Fruit fly (Drosophila melanogaster) whole organism, embryonic: ENCODE measurements around the gene slow.

Source experiments
- BtbVII ChIP-seq: fragments of 200-800 bp; sonication (Bioruptor generic); optimal IDR thresholded peaks from 3 replicates; lab custom pipeline; 2017; ENCODE audit warnings: missing biosample characterization, mild to moderate bottlenecking, missing genetic modification characterization
- CG10431 ChIP-seq: fragments of 200-800 bp; sonication (Bioruptor generic); optimal IDR thresholded peaks from 3 replicates; lab custom pipeline; 2018; ENCODE audit warnings: missing biosample characterization, mild to moderate bottlenecking, missing genetic modification characterization
- CG10565 ChIP-seq: fragments of 200-800 bp; sonication (Bioruptor generic); optimal IDR thresholded peaks from 3 replicates; lab custom pipeline; 2016; ENCODE audit warnings: missing biosample characterization, mild to moderate bottlenecking, missing genetic modification characterization
- CG11695 ChIP-seq: fragments of 200-800 bp; sonication (Bioruptor generic); IDR thresholded peaks from 3 replicates; pipeline ENCODE4 v1.3.6; 2022; ENCODE audit warnings: missing biosample characterization, missing genetic modification characterization
- CG12155 ChIP-seq: fragments of 200-800 bp; sonication (Bioruptor generic); optimal IDR thresholded peaks from 3 replicates; lab custom pipeline; 2016; ENCODE audit warnings: missing biosample characterization, missing genetic modification characterization
- CG13424 ChIP-seq: fragments of 200-800 bp; sonication (Bioruptor generic); optimal IDR thresholded peaks from 2 replicates; lab custom pipeline; 2019; ENCODE audit warnings: missing biosample characterization, mild to moderate bottlenecking, missing genetic modification characterization, moderate library complexity
- CG14860 ChIP-seq: fragments of 200-800 bp; sonication (Bioruptor generic); IDR thresholded peaks from 3 replicates; pipeline ENCODE4 v1.3.6; 2022; ENCODE audit warnings: missing biosample characterization, missing genetic modification characterization; ENCODE audit not compliant: partially characterized antibody
- CG15479 ChIP-seq: fragments of 200-800 bp; sonication (Bioruptor generic); optimal IDR thresholded peaks from 3 replicates; lab custom pipeline; 2019; ENCODE audit warnings: missing biosample characterization, mild to moderate bottlenecking, missing genetic modification characterization, moderate library complexity
- CG1603 ChIP-seq: fragments of 200-800 bp; sonication (Bioruptor generic); optimal IDR thresholded peaks from 2 replicates; lab custom pipeline; 2019; ENCODE audit warnings: missing biosample characterization, mild to moderate bottlenecking, missing genetic modification characterization, moderate library complexity
- CG17328 ChIP-seq: fragments of 200-800 bp; sonication (Bioruptor generic); IDR thresholded peaks from 2 replicates; pipeline ENCODE4 v1.3.6; 2022; ENCODE audit warnings: missing biosample characterization, missing genetic modification characterization
- CG18764 ChIP-seq: fragments of 200-800 bp; sonication (Bioruptor generic); optimal IDR thresholded peaks from 3 replicates; lab custom pipeline; 2016; ENCODE audit warnings: missing biosample characterization, missing genetic modification characterization
- CG31441 ChIP-seq: fragments of 200-800 bp; sonication (Bioruptor generic); IDR thresholded peaks from 2 replicates; pipeline ENCODE4 v1.3.6; 2022; ENCODE audit warnings: missing biosample characterization, missing genetic modification characterization
- CG3163 ChIP-seq: fragments of 200-800 bp; sonication (Bioruptor generic); optimal IDR thresholded peaks from 3 replicates; lab custom pipeline; 2016; ENCODE audit warnings: missing biosample characterization, missing genetic modification characterization
- CG32772 ChIP-seq: fragments of 200-800 bp; sonication (Bioruptor generic); IDR thresholded peaks from 2 replicates; pipeline ENCODE4 v1.3.6; 2022; ENCODE audit warnings: missing biosample characterization, missing genetic modification characterization
- CG3407 ChIP-seq: fragments of 200-800 bp; sonication (Bioruptor generic); optimal IDR thresholded peaks from 2 replicates; lab custom pipeline; 2018; ENCODE audit warnings: missing biosample characterization, mild to moderate bottlenecking, missing genetic modification characterization
- CG4360 ChIP-seq: fragments of 200-800 bp; sonication (Bioruptor generic); IDR thresholded peaks from 2 replicates; pipeline ENCODE4 v1.3.6; 2022; ENCODE audit warnings: missing biosample characterization, missing genetic modification characterization
- CG4854 ChIP-seq: fragments of 200-800 bp; sonication (Bioruptor generic); optimal IDR thresholded peaks from 2 replicates; lab custom pipeline; 2016; ENCODE audit warnings: missing biosample characterization, missing genetic modification characterization, inconsistent platforms
- CG8478 ChIP-seq: fragments of >200 bp; optimal IDR thresholded peaks from 2 replicates; lab custom pipeline; 2018
- CoRest ChIP-seq: fragments of 200-800 bp; sonication (Bioruptor generic); optimal IDR thresholded peaks from 3 replicates; lab custom pipeline; 2018; ENCODE audit warnings: missing biosample characterization, mild to moderate bottlenecking, missing genetic modification characterization, moderate library complexity
- D19A ChIP-seq: fragments of 200-800 bp; optimal IDR thresholded peaks from 3 replicates; lab custom pipeline; 2019; ENCODE audit warnings: missing biosample characterization, mild to moderate bottlenecking, missing genetic modification characterization, moderate library complexity
- Dbx ChIP-seq: fragments of 200-800 bp; sonication (Bioruptor generic); IDR thresholded peaks from 3 replicates; pipeline ENCODE4 v1.3.6; 2022; ENCODE audit warnings: missing biosample characterization, missing genetic modification characterization
- Fer2 ChIP-seq: fragments of 200-800 bp; sonication (Bioruptor generic); optimal IDR thresholded peaks from 2 replicates; lab custom pipeline; 2018; ENCODE audit warnings: missing biosample characterization, mild to moderate bottlenecking, missing genetic modification characterization, moderate library complexity
- Fer3 ChIP-seq: fragments of 200-800 bp; sonication (Bioruptor generic); optimal IDR thresholded peaks from 2 replicates; lab custom pipeline; 2018; ENCODE audit warnings: missing biosample characterization, mild to moderate bottlenecking, missing genetic modification characterization, moderate library complexity
- HHEX ChIP-seq: fragments of 200-800 bp; sonication (Bioruptor generic); optimal IDR thresholded peaks from 3 replicates; lab custom pipeline; 2017; ENCODE audit warnings: missing biosample characterization, mild to moderate bottlenecking, missing genetic modification characterization, missing genetic modification reagents
- HLH54F ChIP-seq: fragments of 200-800 bp; sonication (Bioruptor generic); optimal IDR thresholded peaks from 3 replicates; lab custom pipeline; 2016; ENCODE audit warnings: missing biosample characterization, missing genetic modification characterization
- HmgD ChIP-seq: fragments of 200-800 bp; sonication (Bioruptor generic); optimal IDR thresholded peaks from 3 replicates; lab custom pipeline; 2016; ENCODE audit warnings: missing biosample characterization, missing genetic modification characterization
- Hmr ChIP-seq: fragments of 200-800 bp; sonication (Bioruptor generic); optimal IDR thresholded peaks from 3 replicates; lab custom pipeline; 2017; ENCODE audit warnings: mild to moderate bottlenecking, missing biosample characterization, missing genetic modification reagents, missing genetic modification characterization
- Hr3 ChIP-seq: fragments of 200-800 bp; sonication (Bioruptor generic); optimal IDR thresholded peaks from 3 replicates; lab custom pipeline; 2016; ENCODE audit warnings: missing biosample characterization, missing genetic modification characterization
- Lpt ChIP-seq: fragments of >200 bp; optimal IDR thresholded peaks from 2 replicates; lab custom pipeline; 2018; ENCODE audit warnings: missing biosample characterization, missing genetic modification characterization
- NFAT ChIP-seq: fragments of 200-800 bp; sonication (Bioruptor generic); IDR thresholded peaks from 2 replicates; pipeline ENCODE4 v1.3.6; 2022; ENCODE audit warnings: missing biosample characterization, missing genetic modification characterization
- Oli ChIP-seq: fragments of 200-800 bp; sonication (Bioruptor generic); optimal IDR thresholded peaks from 2 replicates; lab custom pipeline; 2018; ENCODE audit warnings: missing biosample characterization, mild to moderate bottlenecking, missing genetic modification characterization, moderate library complexity
- Usf ChIP-seq: fragments of 200-800 bp; sonication (Bioruptor generic); optimal IDR thresholded peaks from 2 replicates; lab custom pipeline; 2017; ENCODE audit warnings: missing genotype, missing biosample characterization, missing genetic modification characterization
- ab ChIP-seq: fragments of 200-800 bp; sonication (Bioruptor generic); optimal IDR thresholded peaks from 2 replicates; lab custom pipeline; 2016; ENCODE audit warnings: missing biosample characterization, missing genetic modification characterization
- ac ChIP-seq: fragments of 200-800 bp; sonication (Bioruptor generic); optimal IDR thresholded peaks from 3 replicates; lab custom pipeline; 2017; ENCODE audit warnings: missing biosample characterization, mild to moderate bottlenecking, missing genetic modification characterization
- bigmax ChIP-seq: fragments of 200-800 bp; sonication (Bioruptor generic); optimal IDR thresholded peaks from 2 replicates; lab custom pipeline; 2018; ENCODE audit warnings: missing biosample characterization, mild to moderate bottlenecking, missing genetic modification characterization
- bsh ChIP-seq, 2 experiments: fragments of 200-800 bp; sonication (Bioruptor generic); optimal IDR thresholded peaks; 2 replicates each; lab custom pipeline; 2017 to 2018; ENCODE audit warnings: mild to moderate bottlenecking in 2 of 2, missing biosample characterization in 2 of 2, missing genetic modification characterization in 2 of 2, moderate library complexity in 1 of 2
- btn ChIP-seq: fragments of 200-800 bp; sonication (Bioruptor generic); optimal IDR thresholded peaks from 2 replicates; lab custom pipeline; 2016; ENCODE audit warnings: missing biosample characterization, missing genetic modification characterization
- cas ChIP-seq: fragments of 200-800 bp; sonication (Bioruptor generic); IDR thresholded peaks from 2 replicates; pipeline ENCODE4 v1.3.6; 2022; ENCODE audit warnings: missing biosample characterization, missing genetic modification characterization
- ci ChIP-seq: fragments of 200-800 bp; sonication (Bioruptor generic); IDR thresholded peaks from 3 replicates; pipeline ENCODE4 v1.3.6; 2022; ENCODE audit warnings: missing biosample characterization, missing genetic modification characterization
- en ChIP-seq: fragments of 200-800 bp; sonication (Bioruptor generic); optimal IDR thresholded peaks from 2 replicates; lab custom pipeline; 2016; ENCODE audit warnings: missing biosample characterization, missing genetic modification characterization
- fd96Cb ChIP-seq: fragments of 200-800 bp; sonication (Bioruptor generic); optimal IDR thresholded peaks from 2 replicates; lab custom pipeline; 2018; ENCODE audit warnings: missing biosample characterization, mild to moderate bottlenecking, missing genetic modification characterization, moderate library complexity
- fu2 ChIP-seq: fragments of 200-800 bp; sonication (Bioruptor generic); optimal IDR thresholded peaks from 2 replicates; lab custom pipeline; 2016; ENCODE audit warnings: missing biosample characterization, missing genetic modification characterization
- gt ChIP-seq: fragments of 200-800 bp; sonication (Bioruptor generic); IDR thresholded peaks from 2 replicates; pipeline ENCODE4 v1.3.6; 2022; ENCODE audit warnings: missing biosample characterization, missing genetic modification characterization
- kni ChIP-seq: fragments of 200-800 bp; sonication (Bioruptor generic); optimal IDR thresholded peaks from 3 replicates; lab custom pipeline; 2017; ENCODE audit warnings: mild to moderate bottlenecking, missing biosample characterization, missing genetic modification reagents, missing genetic modification characterization
- lab ChIP-seq: fragments of 200-800 bp; sonication (Bioruptor generic); optimal IDR thresholded peaks from 3 replicates; lab custom pipeline; 2017; ENCODE audit warnings: missing biosample characterization, missing genetic modification characterization, mild to moderate bottlenecking, moderate library complexity, missing genetic modification reagents
- lilli ChIP-seq: fragments of 200-800 bp; sonication (Bioruptor generic); optimal IDR thresholded peaks from 3 replicates; lab custom pipeline; 2016; ENCODE audit warnings: missing biosample characterization, missing genetic modification characterization
- mirr ChIP-seq: fragments of 200-800 bp; sonication (Bioruptor generic); optimal IDR thresholded peaks from 3 replicates; lab custom pipeline; 2018; ENCODE audit warnings: missing biosample characterization, mild to moderate bottlenecking, missing genetic modification characterization
- mld ChIP-seq: fragments of 200-800 bp; sonication (Bioruptor generic); IDR thresholded peaks from 3 replicates; pipeline ENCODE4 v1.3.6; 2022; ENCODE audit warnings: missing biosample characterization, missing genetic modification characterization; ENCODE audit not compliant: partially characterized antibody
- scrt ChIP-seq: fragments of 200-800 bp; sonication (Bioruptor generic); optimal IDR thresholded peaks from 2 replicates; lab custom pipeline; 2018; ENCODE audit warnings: missing biosample characterization, mild to moderate bottlenecking, missing genetic modification characterization, moderate library complexity
- sr ChIP-seq: fragments of 200-800 bp; sonication (Bioruptor generic); IDR thresholded peaks from 3 replicates; pipeline ENCODE4 v1.3.6; 2022; ENCODE audit warnings: missing biosample characterization, missing genetic modification characterization
- twi ChIP-seq: fragments of 200-800 bp; optimal IDR thresholded peaks from 2 replicates; lab custom pipeline; 2019; ENCODE audit warnings: missing biosample characterization, mild to moderate bottlenecking, missing genetic modification characterization, moderate library complexity
- usp ChIP-seq: fragments of >200 bp; optimal IDR thresholded peaks from 2 replicates; lab custom pipeline; 2017; ENCODE audit warnings: missing biosample characterization, missing genetic modification characterization

Gene slow

DNA sequence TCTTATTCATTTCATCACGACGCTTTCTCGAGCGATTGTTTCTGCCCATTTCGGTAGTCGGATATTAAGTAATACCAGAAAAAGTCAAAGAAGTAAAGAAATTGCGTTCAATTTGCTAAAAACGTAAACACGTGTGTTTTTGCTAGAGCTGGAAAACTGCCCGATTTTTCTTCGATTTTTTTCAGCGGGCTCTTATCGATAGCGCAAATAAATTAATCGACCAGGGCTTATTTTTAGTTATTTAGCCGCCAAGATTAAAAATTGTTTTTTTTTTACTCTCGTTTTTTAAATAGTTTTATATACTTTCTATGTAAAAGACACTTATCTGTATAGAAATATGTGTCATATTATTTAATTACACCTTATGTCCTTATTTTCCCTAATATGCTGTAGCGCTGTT, 21.7 kb downstream of the slow start, which contains the start of gene CG15019 (continued):
- TF ChIP-seq CoRest (tag; lab: Kevin White, UChicago) (no peak), CG12155 (GFP tag; lab: Kevin White, UChicago) (no peak), NFAT (GFP tag; lab: Robert Waterston, UW) (peak; percentile 26; the same call in 1 of the 2 replicates), CG18764 (GFP tag; lab: Kevin White, UChicago) (no peak), CG17328 (GFP tag; lab: Robert Waterston, UW) (no peak), Oli (tag; lab: Kevin White, UChicago) (no peak), CG15479 (no peak), gt (no peak), sr (no peak), Lpt (no peak), CG32772 (GFP tag; lab: Robert Waterston, UW) (no peak), CG10431 (no peak), lab (GFP tag; lab: Kevin White, UChicago) (no peak), twi (tag; lab: Kevin White, UChicago) (no peak), fd96Cb (tag; lab: Kevin White, UChicago) (no peak), Usf (no peak), CG3407 (GFP tag; lab: Kevin White, UChicago) (no peak), HmgD (GFP tag; lab: Kevin White, UChicago) (no peak), CG3163 (GFP tag; lab: Kevin White, UChicago) (no peak), bigmax (GFP tag; lab: Kevin White, UChicago) (no peak), CG11695 (GFP tag; lab: Robert Waterston, UW) (no peak), Fer3 (no peak), CG1603 (no peak), CG14860 (peak; percentile 17; the same call in 1 of the 3 replicates), fu2 (GFP tag; lab: Kevin White, UChicago) (no peak), HHEX (GFP tag; lab: Kevin White, UChicago) (no peak), scrt (GFP tag; lab: Kevin White, UChicago) (no peak), en (GFP tag; lab: Kevin White, UChicago) (no peak), CG4854 (GFP tag; lab: Kevin White, UChicago) (no peak), mld (GFP tag; lab: Robert Waterston, UW) (no peak), BtbVII (GFP tag; lab: Kevin White, UChicago) (no peak), ac (GFP tag; lab: Kevin White, UChicago) (no peak), CG13424 (tag; lab: Kevin White, UChicago) (no peak), CG10565 (GFP tag; lab: Kevin White, UChicago) (no peak), kni (no peak), Hr3 (GFP tag; lab: Kevin White, UChicago) (no peak), D19A (tag; lab: Kevin White, UChicago) (no peak), mirr (no peak), CG8478 (lab: Kevin White, UChicago) (no peak), CG31441 (GFP tag; lab: Robert Waterston, UW) (no peak), usp (GFP tag; lab: Kevin White, UChicago) (no peak), HLH54F (no peak), bsh (GFP tag; optimal IDR thresholded peaks at IDR 0.05; lab: Kevin White, UChicago) (no peak), Dbx (GFP tag; lab: Robert Waterston, UW) (no peak), btn (no peak), lilli (GFP tag; lab: Kevin White, UChicago) (no peak), CG4360 (GFP tag; lab: Robert Waterston, UW) (no peak), Hmr (no peak), Fer2 (tag; lab: Kevin White, UChicago) (no peak), ci (no peak), cas (GFP tag; lab: Robert Waterston, UW) (no peak), ab (GFP tag; lab: Kevin White, UChicago) (no peak)
